Worm (Caenorhabditis elegans) whole organism, L4/young adult: ENCODE results near the gene srw-72.

Experiments
- dao-5 ChIP-seq: sonication (generic microtip); optimal IDR thresholded peaks from 2 replicates; lab custom pipeline; 2016; ENCODE audit warnings: missing genotype, missing genetic modification characterization, moderate library complexity, missing compliant biosample characterization
- him-1 ChIP-seq: sonication (generic microtip); optimal IDR thresholded peaks from 2 replicates; lab custom pipeline; 2016; ENCODE audit warnings: missing genotype, missing genetic modification reagents, missing genetic modification characterization, missing compliant biosample characterization

DNA sequence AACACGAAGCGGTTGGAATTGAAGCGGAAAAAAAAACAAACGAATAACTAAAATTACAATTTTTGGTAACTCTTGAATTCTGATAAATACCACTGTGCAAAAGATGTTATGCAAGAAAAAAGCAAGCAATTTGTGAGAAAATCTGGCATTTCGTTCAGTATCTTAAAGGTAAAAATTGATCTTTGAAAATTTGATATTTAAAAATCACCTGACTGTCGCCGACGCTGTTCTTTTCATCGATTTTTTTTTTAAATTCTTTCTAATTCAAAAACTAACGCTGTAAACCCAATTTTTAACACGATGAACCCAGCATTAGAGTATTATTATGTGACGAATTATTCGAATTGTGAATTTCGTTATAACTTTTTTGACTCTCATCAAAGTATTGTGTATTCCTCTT, 6.8 kb downstream of the srw-72 start, which contains the start of gene srh-123:
- TF ChIP-seq him-1 = no peak
- no peak for TF ChIP-seq dao-5 (tag; lab: Kevin White, UChicago)
